Fruit fly (Drosophila melanogaster): ENCODE data around the gene PolI.

The PolI gene

dm6 chr3R:8193120-8193519 is 40.2 kb upstream of the PolI start:
- TF ChIP-seq Dfd (GFP tag; optimal IDR thresholded peaks at IDR 0.05) (no peak), ey (GFP tag; optimal IDR thresholded peaks at IDR 0.05) (no peak), dsf (GFP tag; optimal IDR thresholded peaks at IDR 0.05; ENCODE audit: borderline replicate concordance) (no peak), brk (GFP tag; optimal IDR thresholded peaks at IDR 0.05) (no peak), Vsx2 (GFP tag; optimal IDR thresholded peaks at IDR 0.05; ENCODE audit: partially characterized antibody) (no peak), Hr78 (GFP tag; optimal IDR thresholded peaks at IDR 0.05) (no peak), CG9705 (GFP tag; optimal IDR thresholded peaks at IDR 0.05) (no peak)

DNA sequence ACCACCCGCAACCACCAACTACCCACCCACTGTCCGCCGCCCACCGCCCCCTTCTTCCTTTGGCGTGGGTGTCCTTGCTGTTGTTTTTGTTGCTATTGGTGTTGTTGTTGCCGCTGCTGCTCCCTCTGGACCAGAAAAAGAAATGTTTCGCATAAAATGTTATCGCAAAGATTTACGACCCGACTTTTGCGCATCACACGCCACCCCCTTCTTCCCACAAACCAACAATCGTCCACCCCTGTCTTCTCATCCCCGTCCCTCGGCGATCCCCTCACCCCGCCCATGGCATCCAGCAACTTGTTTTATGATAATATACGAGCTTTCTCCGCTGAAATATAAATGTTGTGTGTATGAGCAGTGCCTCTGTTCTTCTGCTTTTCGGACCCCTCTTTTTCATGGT is 38.3 kb upstream of the PolI start:
- TF ChIP-seq Hr83 (GFP tag; optimal IDR thresholded peaks at IDR 0.05; ENCODE audit: poor library complexity, severe bottlenecking): no peak
- TF ChIP-seq sage (GFP tag; optimal IDR thresholded peaks at IDR 0.05): no peak

- TF ChIP-seq fru (GFP tag; optimal IDR thresholded peaks at IDR 0.05): peak; percentile 49
- peak in 1 of 2 experiments; percentile 56 for TF ChIP-seq foxo (GFP tag; optimal IDR thresholded peaks at IDR 0.05)
- TF ChIP-seq rgr (GFP tag; optimal IDR thresholded peaks at IDR 0.05): peak; percentile 41
- TF ChIP-seq ey (GFP tag; optimal IDR thresholded peaks at IDR 0.05): peak; percentile 48
- no peak for TF ChIP-seq brk (GFP tag; optimal IDR thresholded peaks at IDR 0.05)
- TF ChIP-seq OdsH (GFP tag; optimal IDR thresholded peaks at IDR 0.05): peak; percentile 33
- TF ChIP-seq HLH106 (tag; optimal IDR thresholded peaks at IDR 0.05): peak; percentile 53
- peak; percentile 18 for TF ChIP-seq Sp1 (GFP tag; optimal IDR thresholded peaks at IDR 0.05)
- TF ChIP-seq Hnf4 (GFP tag; optimal IDR thresholded peaks at IDR 0.05): peak; percentile 48
- peak; percentile 0 for TF ChIP-seq woc (GFP tag; optimal IDR thresholded peaks at IDR 0.05)
- peak; percentile 50 for TF ChIP-seq h (GFP tag; optimal IDR thresholded peaks at IDR 0.05)
- peak; percentile 45 for TF ChIP-seq br (GFP tag; optimal IDR thresholded peaks at IDR 0.05)
- no peak for TF ChIP-seq Jra (GFP tag; optimal IDR thresholded peaks at IDR 0.05)
- TF ChIP-seq usp (GFP tag; optimal IDR thresholded peaks at IDR 0.05): no peak
Measured at dm6 chr3R:8197137-8197536, 36.2 kb upstream of the PolI start.

DNA sequence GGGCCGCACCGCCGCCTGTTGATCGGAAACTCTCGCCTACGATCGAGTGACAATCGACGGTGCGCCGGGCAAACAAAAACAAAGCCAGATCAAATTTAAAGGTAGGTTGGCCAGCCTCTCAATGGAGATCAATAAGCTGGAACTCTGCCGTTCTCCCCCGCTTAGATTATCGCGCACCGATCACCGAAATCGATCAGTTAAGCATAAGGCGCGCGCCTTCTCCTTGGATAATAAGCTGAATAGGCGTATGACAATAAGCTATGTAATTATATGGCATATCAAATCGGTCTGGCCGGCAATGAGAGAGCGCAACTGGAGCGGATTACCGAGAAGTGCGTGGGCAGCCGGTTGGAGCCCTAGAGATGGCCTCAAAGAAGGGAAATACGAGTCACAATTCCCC is 35.0 kb upstream of the PolI start:
- TF ChIP-seq CG32264 (GFP tag; optimal IDR thresholded peaks at IDR 0.05) (no peak), Sp1 (GFP tag; optimal IDR thresholded peaks at IDR 0.05) (no peak), br (GFP tag; optimal IDR thresholded peaks at IDR 0.05) (no peak), Rel (GFP tag; optimal IDR thresholded peaks at IDR 0.05) (no peak), Rel (tag; optimal IDR thresholded peaks at IDR 0.05) (no peak), woc (GFP tag; optimal IDR thresholded peaks at IDR 0.05) (no peak), Vsx2 (GFP tag; optimal IDR thresholded peaks at IDR 0.05; ENCODE audit: partially characterized antibody) (no peak), Hr78 (GFP tag; optimal IDR thresholded peaks at IDR 0.05) (no peak), dl (GFP tag; optimal IDR thresholded peaks at IDR 0.05; ENCODE audit: insufficient read depth in 1 of 2, partially characterized antibody in 2 of 2) (no peak), Abd-B (GFP tag; optimal IDR thresholded peaks at IDR 0.05) (no peak)

DNA sequence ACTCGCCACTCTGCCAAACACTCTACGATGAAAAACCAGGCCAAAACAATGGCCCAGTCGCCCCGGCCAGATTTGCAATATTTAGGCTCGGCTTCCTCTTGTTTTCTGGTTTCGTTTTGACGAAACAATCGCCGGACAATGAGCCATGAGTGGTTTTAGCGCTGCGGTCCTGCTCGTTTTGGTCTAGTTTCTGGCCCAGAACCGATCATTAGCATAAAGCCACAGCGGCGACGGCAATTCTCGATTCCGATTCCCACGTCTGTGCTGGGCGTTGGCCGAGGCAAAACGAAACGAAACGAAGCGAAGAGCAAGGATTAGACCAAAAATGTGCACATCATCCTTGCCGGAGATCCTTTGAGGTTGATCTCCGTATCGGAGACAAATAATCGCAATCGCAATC is 29.9 kb upstream of the PolI start:
- TF ChIP-seq CG9705 (GFP tag; optimal IDR thresholded peaks at IDR 0.05) (no peak), Mio (GFP tag; optimal IDR thresholded peaks at IDR 0.05) (no peak), h (GFP tag; optimal IDR thresholded peaks at IDR 0.05) (no peak), pan (optimal IDR thresholded peaks at IDR 0.05) (no peak), Abd-B (GFP tag; optimal IDR thresholded peaks at IDR 0.05) (no peak), sage (GFP tag; optimal IDR thresholded peaks at IDR 0.05) (no peak), tai (GFP tag; optimal IDR thresholded peaks at IDR 0.05) (no peak), HLH106 (tag; optimal IDR thresholded peaks at IDR 0.05) (no peak), br (GFP tag; optimal IDR thresholded peaks at IDR 0.05) (no peak), fru (GFP tag; optimal IDR thresholded peaks at IDR 0.05) (no peak), lola (GFP tag; optimal IDR thresholded peaks at IDR 0.05) (no peak), Sp1 (GFP tag; optimal IDR thresholded peaks at IDR 0.05) (no peak), foxo (GFP tag; optimal IDR thresholded peaks at IDR 0.05) (no peak), GATAd (GFP tag; optimal IDR thresholded peaks at IDR 0.05) (no peak), brk (GFP tag; optimal IDR thresholded peaks at IDR 0.05) (no peak)

DNA sequence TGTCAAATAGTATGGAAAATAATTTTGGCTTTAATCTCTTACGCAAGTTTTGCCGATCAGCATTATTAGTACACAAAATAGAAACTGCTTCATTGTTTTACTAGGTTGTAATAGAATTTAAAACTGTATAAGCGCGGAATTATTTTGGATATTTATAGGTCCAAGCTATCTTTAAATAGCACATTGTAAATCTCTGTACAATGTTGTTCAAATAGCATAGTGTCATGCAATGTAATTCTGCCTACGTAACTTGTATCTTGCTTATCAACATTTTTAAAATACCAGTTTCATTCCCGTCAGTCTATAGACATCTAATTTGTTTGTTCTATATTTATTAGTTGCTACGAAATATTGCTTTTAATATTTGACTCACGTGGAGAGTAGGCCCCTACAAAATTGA is 28.6 kb upstream of the PolI start, which contains the start of gene CheA84a:
CheA84a (minus strand) TSS at position 101 of the 400 bp plus-strand sequence.
- TF ChIP-seq Abd-B (GFP tag; optimal IDR thresholded peaks at IDR 0.05) (no peak), N (GFP tag; optimal IDR thresholded peaks at IDR 0.05) (no peak), Dfd (GFP tag; optimal IDR thresholded peaks at IDR 0.05) (no peak), Dif (GFP tag; optimal IDR thresholded peaks at IDR 0.05; ENCODE audit: partially characterized antibody) (no peak)

Measured in whole organism, wandering third instar larva.